Fruit fly (Drosophila melanogaster): ENCODE data around the gene CG9265.
A peak's percentile ranks its signal among the peaks of the same experiment; 100 is the strongest.

Gene CG9265

DNA sequence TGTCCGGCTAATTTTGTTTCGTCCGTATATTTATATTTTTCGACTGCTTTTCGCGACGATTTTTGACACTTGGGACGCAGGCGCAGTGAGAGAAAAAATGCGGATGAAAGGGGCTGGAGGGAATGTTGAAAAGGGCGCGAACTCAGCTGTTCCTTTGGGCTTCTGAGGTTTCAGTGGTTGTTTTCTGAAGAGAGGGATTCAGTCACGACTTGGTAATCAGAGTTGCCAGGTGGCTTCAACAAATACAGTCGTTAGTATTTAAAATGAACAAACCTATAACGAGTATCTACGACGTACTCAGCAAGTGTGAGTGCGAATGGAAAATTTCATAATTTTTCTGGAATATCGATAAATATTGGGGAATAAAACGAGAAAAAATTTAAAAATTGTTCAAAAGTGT lies at the start of gene CG9265:
Gene CG9265 (minus strand): TSS at position 68 of the 400 bp plus-strand sequence.
- no peak for TF ChIP-seq noc (tag; optimal IDR thresholded peaks at IDR 0.05)

DNA sequence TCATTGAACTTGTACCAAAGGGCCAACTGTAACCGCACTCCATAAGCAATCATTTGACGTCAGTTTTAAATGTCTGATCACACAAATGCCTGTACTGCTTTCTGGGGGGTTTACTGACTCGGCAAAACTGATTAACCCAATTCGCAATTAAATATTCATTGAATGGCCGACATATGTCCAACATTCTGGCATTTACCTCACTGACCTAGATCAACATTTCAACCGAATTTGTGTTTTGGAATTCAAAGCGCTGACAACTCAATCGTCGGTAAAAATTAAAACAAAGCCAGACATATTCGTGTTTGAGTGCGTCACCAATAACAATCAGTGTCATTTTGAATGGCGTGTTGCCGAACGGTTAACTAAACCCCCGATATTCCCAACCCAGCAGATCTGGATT lies 44.4 kb upstream of the CG9265 start:
- TF ChIP-seq noc (tag; optimal IDR thresholded peaks at IDR 0.05) = no peak

DNA sequence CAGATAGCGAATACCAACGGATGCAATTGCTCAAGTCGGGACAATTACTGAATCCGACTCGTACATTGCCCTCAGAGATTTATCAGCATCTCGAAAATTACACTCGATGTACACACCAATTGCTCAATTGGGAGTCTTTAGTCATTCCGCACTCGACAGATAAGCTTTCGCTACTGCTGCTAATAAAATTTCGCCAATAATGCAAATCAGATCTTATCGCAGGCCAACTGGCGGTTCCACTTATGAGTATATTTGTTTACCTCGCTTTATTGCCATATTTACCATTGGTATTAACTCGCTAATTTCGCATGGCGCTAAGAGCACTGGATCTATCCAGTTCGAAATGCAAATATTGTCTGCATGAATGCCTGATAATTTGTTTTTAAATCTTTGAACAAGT lies 42.2 kb upstream of the CG9265 start:
- no peak for TF ChIP-seq noc (tag; optimal IDR thresholded peaks at IDR 0.05)

DNA sequence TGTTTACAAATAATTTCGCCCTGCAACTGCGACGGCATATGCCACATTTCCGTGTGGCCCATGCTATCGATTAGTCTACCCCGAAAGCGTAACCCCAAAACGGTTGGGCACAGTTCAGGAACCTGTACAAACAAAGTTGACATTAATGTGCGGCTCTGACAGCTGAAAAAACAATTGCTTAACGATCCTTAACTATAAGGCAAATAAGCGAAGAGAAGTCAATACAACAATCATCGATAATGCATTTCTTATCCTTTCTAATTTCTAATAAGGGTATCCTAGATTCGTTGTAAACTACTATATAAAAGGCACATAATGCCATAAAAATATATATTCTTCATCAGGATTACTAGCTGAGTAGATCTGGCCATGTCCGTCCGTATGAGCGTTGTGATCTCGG lies 40.5 kb upstream of the CG9265 start:
- TF ChIP-seq noc (tag; optimal IDR thresholded peaks at IDR 0.05) = no peak

DNA sequence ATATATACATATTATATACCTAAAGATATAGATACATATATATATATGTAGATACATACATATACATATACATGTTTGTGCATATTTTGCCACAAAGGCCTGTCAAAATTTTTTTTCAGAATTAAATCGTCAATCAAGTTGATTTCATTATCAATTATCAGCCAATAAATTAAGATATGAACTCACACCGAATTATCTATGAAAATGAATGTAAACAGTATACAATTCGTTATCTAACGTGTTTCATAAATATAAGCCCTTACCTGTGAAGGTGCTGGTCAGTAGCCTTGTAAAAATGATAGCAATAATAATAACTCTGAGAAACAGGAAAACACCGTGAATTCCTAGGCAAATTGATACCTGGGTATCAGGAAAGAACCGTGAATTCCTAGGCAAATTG lies 38.4 kb upstream of the CG9265 start:
- no peak for TF ChIP-seq noc (tag; optimal IDR thresholded peaks at IDR 0.05)

DNA sequence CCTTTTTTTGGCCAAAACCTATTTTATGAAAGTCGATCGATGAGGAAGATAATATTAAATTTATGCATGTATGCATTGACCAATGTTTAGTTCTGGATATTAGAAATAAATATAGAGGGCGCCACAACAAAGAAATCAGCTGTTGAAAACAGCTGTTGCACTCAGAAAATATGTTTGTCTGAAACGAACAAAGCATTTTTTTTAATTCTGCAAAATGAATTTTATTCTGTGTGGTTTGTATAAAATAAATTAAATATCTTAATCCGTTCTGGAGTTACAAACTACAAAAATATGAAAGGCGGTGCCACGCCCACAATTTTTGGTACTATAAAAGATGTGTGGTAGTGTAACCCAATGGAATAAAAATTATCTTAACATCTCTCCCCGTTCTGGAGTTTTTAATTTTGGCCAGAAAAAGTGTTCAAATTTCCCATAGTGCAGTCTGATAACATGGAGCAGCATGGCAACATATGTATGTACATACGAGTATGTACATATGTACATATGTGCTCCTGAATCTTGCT lies 37.5 kb upstream of the CG9265 start:
- TF ChIP-seq noc (tag; optimal IDR thresholded peaks at IDR 0.05) = no peak

DNA sequence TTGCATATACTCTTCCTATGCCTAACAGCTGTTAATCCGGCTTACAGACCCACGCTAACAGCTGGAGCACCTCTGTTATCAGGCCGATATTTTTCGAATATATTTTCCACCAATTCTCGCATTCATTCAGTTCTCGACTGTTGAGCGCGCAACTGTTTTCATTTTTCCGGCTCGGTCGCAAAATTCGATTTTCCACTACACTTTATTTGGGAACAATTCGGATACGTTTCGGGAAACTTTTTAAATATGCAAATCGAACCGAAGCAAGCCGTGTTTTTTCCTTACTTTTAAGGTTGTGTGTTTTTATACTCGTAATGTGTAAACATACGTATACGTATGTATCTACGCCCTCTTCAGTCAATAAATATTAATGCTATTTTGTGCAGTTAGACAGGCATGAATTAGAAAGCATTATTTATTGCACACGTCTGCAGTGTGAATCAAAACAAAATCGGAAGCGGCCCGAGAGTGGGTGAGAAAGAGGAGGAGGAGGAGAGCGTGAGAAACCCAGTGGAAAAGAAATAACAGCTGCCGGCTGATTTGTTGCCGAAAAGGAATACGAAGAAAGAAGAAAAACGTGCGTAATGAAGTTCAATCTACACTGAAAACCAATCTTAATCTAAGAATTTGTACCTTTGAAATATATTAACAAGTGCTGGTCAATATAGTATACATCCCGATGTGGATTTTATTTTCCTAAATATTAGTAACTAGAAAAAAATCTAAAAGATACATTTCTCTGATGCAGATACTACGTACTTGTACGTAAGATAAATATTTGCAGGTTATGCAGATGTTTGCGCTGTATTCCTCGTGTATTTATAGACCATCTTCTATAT lies 36.6 kb upstream of the CG9265 start:
- TF ChIP-seq noc (tag; optimal IDR thresholded peaks at IDR 0.05) = peak; percentile 20

DNA sequence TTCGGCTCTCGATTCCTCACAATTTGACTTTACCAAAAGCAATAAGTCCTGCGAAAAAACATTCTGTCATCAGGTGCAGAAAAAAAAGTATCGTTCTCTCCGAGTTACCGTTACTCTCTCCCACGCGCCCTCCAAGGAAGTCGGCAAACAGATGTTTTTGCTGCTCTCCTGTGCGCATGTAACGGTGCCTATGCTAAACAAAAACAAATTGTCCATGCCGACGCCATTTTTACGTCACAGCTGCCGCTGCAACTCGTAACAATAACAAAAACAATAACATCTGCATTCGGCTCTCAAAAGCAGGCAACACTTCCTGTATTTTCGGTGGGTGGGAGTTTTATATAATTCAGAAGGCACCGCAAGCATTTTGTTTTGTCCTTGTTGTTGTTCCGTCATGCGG lies 33.8 kb upstream of the CG9265 start:
- TF ChIP-seq noc (tag; optimal IDR thresholded peaks at IDR 0.05) = no peak

DNA sequence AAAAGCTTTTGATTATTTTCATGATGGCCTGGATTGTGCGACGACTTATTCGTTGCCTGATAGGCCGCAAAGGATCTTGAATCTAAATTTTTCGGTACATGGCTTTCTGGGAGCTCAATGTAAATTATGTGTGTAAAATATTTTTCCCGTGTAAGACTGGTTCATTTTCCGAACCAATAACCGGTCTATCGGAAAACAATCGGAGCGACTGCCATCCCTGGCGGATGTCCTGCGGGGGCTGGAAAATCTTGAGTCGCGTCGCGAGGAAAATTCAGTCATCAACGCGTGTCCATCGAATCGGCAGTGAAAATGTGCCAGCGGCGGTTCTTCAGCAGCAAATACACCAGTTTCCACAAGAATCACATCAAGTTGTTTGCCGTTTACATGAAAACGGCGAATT lies 33.0 kb upstream of the CG9265 start, which contains the start of the genes CG46307 and Nhe2:
Gene CG46307 (plus strand): TSS at position 243 of the 400 bp plus-strand sequence.
Gene Nhe2 (plus strand): TSS at position 243 of the 400 bp plus-strand sequence.
- no peak for TF ChIP-seq noc (tag; optimal IDR thresholded peaks at IDR 0.05)

DNA sequence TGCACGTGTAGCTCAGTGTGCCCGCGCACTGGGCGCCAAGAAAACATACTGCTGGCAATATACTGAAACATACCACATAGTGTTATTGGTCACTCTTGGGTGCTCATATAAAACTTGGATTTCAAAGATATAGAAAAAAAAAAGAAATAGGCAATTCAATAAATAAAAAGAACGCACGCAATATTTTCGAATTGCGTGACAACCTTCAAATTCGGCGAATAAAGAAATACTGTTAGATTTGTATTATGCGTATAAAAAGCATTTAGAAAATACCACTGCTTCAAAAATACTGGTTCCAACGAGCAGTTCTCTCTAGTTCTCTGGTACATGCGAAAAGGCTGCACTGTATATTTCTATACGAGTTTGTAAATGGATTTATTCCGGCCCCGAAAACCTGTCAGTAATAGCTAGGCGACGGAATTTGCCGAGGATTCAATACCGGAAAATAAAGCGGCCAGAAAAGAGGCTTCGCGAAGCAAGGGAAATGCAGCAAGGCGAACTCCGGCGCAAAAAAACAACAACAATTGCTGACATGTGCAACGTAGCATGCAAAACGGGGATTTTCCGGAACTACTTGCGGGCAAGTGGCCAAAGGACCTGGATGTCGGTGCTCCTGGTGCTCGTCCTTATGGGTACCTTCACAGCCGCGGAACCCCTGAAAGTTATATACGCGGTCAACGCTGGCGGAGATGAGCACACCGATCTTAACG lies 31.3 kb upstream of the CG9265 start, which contains the start of gene CG9257:
Gene CG9257 (plus strand): TSS at position 345 of the 710 bp plus-strand sequence.
- no peak for TF ChIP-seq noc (tag; optimal IDR thresholded peaks at IDR 0.05)

DNA sequence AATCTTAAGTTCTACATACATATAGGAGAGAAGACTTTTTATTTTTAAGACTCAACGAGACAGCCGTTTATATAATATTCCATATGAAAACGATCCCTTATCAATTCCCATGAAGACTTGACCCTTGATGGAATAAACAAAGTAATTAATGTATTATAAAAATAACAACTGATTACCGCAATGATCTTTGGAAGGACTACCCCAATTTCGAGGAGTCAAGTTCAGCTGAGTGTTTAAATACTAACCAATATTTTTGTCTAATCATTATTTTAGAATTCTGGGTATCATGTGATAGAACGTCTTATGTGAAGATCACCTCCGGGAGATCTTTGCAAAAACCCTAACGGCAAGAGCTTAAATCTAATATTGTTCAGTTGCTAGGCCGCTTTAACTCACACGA lies 26.5 kb upstream of the CG9265 start:
- no peak for TF ChIP-seq noc (tag; optimal IDR thresholded peaks at IDR 0.05)

DNA sequence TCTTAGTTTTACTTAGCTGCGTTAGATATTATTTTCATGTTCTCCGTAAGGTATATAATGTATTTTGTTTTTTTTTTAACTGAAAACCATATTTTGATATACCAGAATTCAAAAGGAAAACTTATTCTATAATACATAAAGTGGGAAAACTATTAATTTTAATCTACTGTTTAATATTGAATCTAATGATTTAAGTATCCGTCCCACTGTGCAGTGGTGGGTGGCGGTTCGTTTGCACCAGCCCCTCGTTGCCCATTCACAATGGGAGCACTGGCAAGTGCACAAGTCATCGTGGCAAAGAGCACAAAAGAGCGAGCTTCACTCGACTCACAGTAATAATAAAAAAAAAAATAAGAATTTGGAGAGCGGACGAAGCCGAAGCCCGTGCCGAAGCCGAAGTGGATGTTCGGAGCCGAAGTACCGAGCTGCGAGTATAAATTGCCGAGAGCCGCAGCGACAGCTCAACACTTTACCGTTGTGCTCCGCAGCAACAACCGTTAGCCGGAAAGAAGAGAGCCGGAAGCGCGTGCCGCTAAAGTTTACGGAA lies 25.2 kb upstream of the CG9265 start, which contains the start of gene CG34136:
Gene CG34136 (plus strand): TSS at position 475 of the 547 bp plus-strand sequence.
- no peak for TF ChIP-seq noc (tag; optimal IDR thresholded peaks at IDR 0.05)

DNA sequence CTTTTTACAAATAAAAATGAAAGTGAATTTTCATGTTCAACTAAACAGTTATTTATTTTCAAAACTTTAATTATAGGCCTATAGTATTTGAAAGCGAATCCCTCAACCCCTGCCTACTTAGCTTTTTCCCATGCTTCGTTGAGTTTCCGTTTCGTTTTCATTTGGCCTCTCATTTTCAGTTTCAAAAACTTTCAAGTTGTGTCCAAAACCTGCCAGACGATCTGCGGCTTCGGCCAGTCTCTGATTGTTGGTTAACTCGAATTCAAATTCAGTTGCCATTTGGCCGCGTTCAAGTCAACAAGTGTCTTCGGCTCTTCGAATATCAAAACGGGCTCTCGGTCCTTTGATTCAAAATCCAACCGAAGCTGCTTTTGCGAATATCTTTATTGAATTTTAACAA lies 19.7 kb upstream of the CG9265 start, which contains the start of gene CG14397:
Gene CG14397 (plus strand): TSS at position 270 of the 400 bp plus-strand sequence.
- TF ChIP-seq noc (tag; optimal IDR thresholded peaks at IDR 0.05) = no peak

DNA sequence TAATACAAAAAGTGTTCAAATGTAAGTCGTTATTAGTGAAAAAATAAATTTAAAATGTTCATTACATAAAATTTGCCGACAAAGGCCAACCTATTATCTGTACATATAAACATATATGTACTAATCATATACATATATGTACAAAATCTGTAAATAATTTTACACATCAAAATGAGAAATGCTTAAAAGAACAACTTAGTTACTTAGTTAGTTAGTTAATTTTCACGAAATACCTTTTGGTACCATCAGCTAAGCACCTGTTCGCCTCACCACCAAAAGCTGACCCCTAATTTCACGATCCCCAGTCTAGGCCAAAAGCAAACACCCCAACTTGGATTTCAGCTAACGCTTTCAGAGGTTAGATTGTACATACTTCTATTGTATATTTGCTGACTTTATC lies 17.8 kb upstream of the CG9265 start, which contains the start of gene CG9259:
Gene CG9259 (plus strand): TSS at position 301 of the 400 bp plus-strand sequence.
- no peak for TF ChIP-seq noc (tag; optimal IDR thresholded peaks at IDR 0.05)

DNA sequence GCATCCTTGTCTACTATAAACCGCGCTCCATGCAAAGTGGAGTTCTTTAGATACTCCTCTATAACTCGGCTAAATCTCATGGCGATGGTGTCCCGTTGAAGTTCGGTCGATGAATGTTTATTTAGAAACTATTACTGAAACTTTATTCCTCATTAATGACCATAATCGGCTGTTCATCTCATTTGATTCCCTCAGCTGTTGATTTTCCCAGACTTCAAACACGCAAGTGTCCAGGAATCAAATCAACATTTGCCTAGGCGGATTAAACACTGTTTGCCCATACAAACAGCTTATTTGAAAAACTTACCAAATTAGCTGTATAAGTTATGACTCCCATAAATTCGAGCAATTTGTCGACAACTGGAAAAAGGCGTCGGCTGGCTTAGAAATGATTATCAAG lies 17.3 kb upstream of the CG9265 start, which contains the start of gene ppk13:
Gene ppk13 (minus strand): TSS at position 101 of the 400 bp plus-strand sequence.
- TF ChIP-seq noc (tag; optimal IDR thresholded peaks at IDR 0.05) = no peak

DNA sequence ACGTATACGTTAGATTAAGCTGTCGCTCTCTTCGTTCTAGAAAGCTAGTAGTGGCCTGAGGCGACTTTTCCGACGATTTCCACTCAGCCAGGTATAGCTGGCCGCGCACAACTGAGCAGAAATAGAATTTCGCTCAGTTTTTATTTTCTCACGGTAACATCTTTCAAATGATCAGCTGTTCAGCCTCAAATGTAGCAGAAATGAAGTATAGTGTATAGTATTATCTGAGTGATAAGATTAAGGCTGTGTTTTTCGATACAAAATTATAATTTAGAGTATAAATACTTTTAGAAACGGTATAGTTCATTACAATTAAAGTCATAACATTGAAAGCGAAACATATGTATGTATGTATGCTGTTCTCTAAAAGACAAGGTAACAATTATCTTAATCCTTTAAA lies 15.1 kb upstream of the CG9265 start, which contains the start of gene CG33509:
Gene CG33509 (minus strand): TSS at position 101 of the 400 bp plus-strand sequence.
- no peak for TF ChIP-seq noc (tag; optimal IDR thresholded peaks at IDR 0.05)
